Fruit fly (Drosophila melanogaster) whole organism, pupa: ENCODE data around the gene CG43089.

Experiments used
- CG14655 ChIP-seq: fragments of 200-800 bp; sonication (Bioruptor generic); optimal IDR thresholded peaks from 3 replicates; lab custom pipeline; 2017; ENCODE audit warnings: mild to moderate bottlenecking, missing biosample characterization, missing genetic modification reagents, missing genetic modification characterization
- CG8301 ChIP-seq: fragments of 200-800 bp; sonication (Bioruptor generic); optimal IDR thresholded peaks from 2 replicates; lab custom pipeline; 2018; ENCODE audit warnings: missing biosample characterization, mild to moderate bottlenecking, missing genetic modification characterization
- EcR ChIP-seq: fragments of 200-800 bp; sonication (Bioruptor generic); optimal IDR thresholded peaks from 3 replicates; lab custom pipeline; 2019; ENCODE audit warnings: missing biosample characterization, missing genetic modification characterization, mild to moderate bottlenecking, moderate library complexity, missing genetic modification reagents
- Pif1A ChIP-seq: fragments of 200-800 bp; sonication (Bioruptor generic); optimal IDR thresholded peaks from 3 replicates; lab custom pipeline; 2016; ENCODE audit warnings: missing biosample characterization, missing genetic modification characterization
- Snoo ChIP-seq: fragments of 200-800 bp; sonication (Bioruptor generic); optimal IDR thresholded peaks from 3 replicates; lab custom pipeline; 2017; ENCODE audit warnings: missing biosample characterization, mild to moderate bottlenecking, missing genetic modification characterization, inconsistent platforms

DNA sequence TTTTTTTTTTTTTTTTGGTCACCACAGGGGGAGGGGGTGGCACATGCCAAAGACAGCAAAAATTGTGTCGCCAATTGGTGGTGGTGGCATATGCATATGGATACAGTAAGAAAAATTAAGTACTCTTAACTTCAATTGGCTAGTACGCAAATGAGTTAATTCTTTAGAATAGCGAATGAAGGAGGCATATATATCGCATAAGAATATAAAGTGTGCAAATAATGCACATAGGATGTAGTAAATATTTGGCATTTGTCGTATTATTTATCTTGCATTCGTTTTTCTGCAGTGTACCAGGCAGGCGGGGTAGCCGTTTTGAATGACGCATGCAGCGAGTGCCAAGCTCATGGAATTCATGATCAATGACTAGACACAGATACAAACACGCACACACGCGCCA lies 4.5 kb upstream of the CG43089 start:
- TF ChIP-seq Pif1A (GFP tag; lab: Kevin White, UChicago) (peak; percentile 50), EcR (GFP tag; lab: Kevin White, UChicago) (no peak), Snoo (no peak), CG14655 (peak; percentile 60), CG8301 (tag; lab: Kevin White, UChicago) (peak; percentile 45)
